Worm (Caenorhabditis elegans) whole organism, L4/young adult: Measurements from ENCODE around the gene dhs-16.
A peak's percentile ranks its signal among the peaks of the same experiment; 100 is the strongest.

Experiments
- W03F9.2 ChIP-seq: fragments of 150-350 bp; optimal IDR thresholded peaks from 2 replicates; lab custom pipeline; 2014; ENCODE audit warnings: missing biosample characterization, missing genetic modification characterization
- dao-5 ChIP-seq: sonication (generic microtip); optimal IDR thresholded peaks from 2 replicates; lab custom pipeline; 2016; ENCODE audit warnings: missing genotype, missing genetic modification characterization, moderate library complexity, missing compliant biosample characterization
- him-1 ChIP-seq: sonication (generic microtip); optimal IDR thresholded peaks from 2 replicates; lab custom pipeline; 2016; ENCODE audit warnings: missing genotype, missing genetic modification reagents, missing genetic modification characterization, missing compliant biosample characterization

dhs-16 gene

DNA sequence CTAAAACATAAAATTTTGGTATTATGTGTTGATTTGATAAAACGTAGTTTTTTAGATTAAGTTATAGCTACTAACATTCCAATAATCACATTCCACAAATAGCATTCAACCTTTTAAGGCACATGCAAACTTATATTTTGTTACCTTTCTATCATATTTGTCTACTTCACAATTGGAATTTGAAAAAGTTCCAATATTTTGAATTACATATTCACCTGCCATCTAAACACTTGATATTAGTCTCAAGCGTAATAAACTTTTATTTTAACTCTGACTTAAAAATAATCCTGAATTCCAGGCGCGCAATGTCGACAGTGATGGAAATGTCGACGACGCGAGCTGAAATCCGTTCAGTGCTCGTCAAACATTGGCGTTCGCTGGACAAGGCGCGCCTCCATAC, 7.8 kb upstream of the dhs-16 start, which contains the start of gene acy-2:
Gene acy-2 (plus strand): TSS at position 301 of the 400 bp plus-strand sequence.
- TF ChIP-seq him-1 (tag; lab: Kevin White, UChicago): no peak
- TF ChIP-seq dao-5 (tag; lab: Kevin White, UChicago): no peak
- no peak for TF ChIP-seq W03F9.2 (tag; lab: Kevin White, UChicago)

DNA sequence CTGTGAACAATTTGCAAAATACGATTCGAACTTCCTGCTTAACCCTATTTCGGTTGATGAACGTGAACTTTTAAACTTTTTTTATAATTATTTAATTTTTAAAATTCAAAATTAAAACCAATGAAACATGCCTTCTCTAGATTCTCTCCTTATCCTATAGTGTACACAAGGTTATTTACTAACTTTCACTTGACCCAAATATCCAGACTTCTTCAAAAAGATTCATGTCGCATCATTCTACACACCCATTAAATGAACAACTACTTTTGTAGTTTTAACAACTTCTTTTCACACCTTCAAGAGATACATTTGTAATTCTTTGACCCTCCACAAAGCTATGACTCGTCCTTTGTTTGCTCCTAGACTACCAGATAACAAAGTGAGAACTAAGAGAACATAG, 823 bp upstream of the dhs-16 start:
- TF ChIP-seq W03F9.2 (tag; lab: Kevin White, UChicago) (no peak), dao-5 (tag; lab: Kevin White, UChicago) (no peak), him-1 (tag; lab: Kevin White, UChicago) (no peak)

DNA sequence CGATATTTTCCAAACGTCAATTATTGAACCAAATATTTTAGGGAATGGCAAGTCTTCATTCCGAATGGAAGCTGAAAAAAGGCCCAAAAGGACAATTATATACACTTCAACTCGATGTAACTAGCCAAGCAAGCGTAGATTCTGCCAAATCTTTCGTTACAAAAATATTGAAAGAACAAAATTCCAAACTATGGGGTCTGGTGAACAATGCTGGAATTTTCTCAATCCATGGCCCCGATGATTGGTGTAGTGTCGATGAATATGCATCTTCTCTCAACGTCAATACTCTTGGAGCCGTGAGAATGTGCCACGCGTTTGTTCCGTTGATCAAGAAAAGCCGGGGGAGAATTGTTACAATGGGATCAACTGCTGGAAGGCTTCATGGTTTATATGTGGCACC, 699 bp downstream of the dhs-16 start:
- TF ChIP-seq him-1 (tag; lab: Kevin White, UChicago) (no peak), dao-5 (tag; lab: Kevin White, UChicago) (no peak), W03F9.2 (tag; lab: Kevin White, UChicago) (no peak)

DNA sequence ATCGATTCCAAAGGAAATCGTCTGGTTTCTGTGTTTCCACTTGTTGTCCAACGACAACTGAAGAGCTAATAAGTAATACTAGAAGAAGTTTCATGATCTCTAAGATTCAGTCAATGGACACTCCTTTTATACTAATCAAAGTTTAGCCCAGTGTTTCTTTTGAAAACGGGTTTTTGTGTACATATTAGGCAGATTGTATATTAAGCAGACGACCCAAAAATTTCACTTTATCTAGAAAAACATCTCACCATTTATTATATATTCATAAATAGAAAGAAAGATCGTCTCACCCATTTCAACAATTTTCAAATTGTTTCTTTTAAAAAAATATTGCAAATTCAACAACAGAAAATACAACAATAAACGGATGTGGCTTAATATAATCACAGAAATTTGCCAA, 3.2 kb downstream of the dhs-16 start, which contains the start of gene C10F3.7:
Gene C10F3.7 (minus strand): TSS at position 101 of the 400 bp plus-strand sequence.
- TF ChIP-seq W03F9.2 (tag; lab: Kevin White, UChicago): no peak
- TF ChIP-seq dao-5 (tag; lab: Kevin White, UChicago): no peak
- no peak for TF ChIP-seq him-1 (tag; lab: Kevin White, UChicago)

DNA sequence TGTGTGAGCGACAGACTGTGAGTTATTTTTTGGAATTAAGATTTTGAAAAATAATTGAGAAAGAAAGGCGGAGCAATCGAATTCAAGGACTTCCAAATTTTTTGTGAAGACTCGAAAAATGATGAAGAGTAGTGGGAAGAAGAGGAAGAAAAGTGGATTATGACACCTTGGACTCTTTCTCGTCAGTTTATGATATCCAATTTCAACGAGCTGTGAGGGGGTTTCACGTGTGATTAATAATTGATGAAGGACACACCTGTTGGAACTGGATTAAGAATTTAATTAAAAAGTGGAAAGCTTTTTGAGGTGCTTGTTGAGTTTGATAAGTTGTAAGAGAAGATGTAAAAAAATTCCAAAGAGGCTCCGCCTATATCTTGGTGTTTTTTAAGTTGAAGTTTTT, 6.8 kb downstream of the dhs-16 start, which contains the start of gene fut-8:
Gene fut-8 (minus strand): TSS at position 101 of the 400 bp plus-strand sequence.
- no peak for TF ChIP-seq W03F9.2 (tag; lab: Kevin White, UChicago)
- TF ChIP-seq him-1 (tag; lab: Kevin White, UChicago): no peak
- TF ChIP-seq dao-5 (tag; lab: Kevin White, UChicago): no peak

DNA sequence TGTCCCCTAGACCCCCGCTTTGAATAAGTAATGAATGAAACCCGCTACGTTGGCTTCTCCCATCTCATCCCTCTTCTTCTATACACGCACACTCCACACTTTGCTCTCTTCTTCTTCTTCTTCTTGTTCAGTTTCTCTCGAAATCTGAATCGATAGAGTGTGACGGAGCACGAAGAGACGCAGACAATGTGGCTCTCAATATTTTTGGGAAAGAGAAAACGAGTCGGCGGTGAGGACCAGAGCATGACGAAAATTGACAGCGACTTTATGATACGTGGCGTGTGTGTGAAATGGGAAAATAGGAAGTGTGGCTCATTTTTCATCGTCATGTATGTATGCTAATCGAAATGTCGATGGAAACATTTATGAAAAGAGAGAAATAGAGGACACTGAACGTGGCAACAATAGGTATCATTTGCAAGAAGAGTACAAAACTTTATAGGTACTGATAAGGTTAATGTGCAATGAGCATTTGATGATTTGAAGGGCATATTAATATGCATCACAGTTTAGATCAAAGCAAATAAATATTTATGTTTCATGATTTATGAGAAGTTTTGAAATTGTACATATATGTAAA, 8.0 kb downstream of the dhs-16 start:
- TF ChIP-seq dao-5 (tag; lab: Kevin White, UChicago) (no peak), him-1 (tag; lab: Kevin White, UChicago) (peak; percentile 48)

DNA sequence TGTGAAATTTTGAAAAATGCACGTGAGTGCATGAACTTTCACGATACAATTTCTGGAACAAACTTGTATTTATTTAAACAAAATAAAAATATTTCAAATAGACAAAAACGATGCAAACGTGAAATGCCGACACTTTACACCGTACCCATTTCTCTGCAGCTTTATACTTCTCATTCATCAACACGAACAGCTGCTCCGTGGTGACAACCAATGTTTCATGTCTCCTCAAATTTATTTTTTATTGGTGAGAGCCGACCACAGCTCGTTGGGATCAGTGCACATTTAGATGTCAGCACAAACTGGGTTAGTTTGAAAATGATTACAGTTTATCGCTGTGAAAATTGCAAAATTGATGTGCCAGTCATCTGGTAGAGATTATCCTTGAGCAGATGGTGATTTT, 12.1 kb downstream of the dhs-16 start:
- TF ChIP-seq dao-5 (tag; lab: Kevin White, UChicago) (no peak), W03F9.2 (tag; lab: Kevin White, UChicago) (no peak), him-1 (tag; lab: Kevin White, UChicago) (no peak)

DNA sequence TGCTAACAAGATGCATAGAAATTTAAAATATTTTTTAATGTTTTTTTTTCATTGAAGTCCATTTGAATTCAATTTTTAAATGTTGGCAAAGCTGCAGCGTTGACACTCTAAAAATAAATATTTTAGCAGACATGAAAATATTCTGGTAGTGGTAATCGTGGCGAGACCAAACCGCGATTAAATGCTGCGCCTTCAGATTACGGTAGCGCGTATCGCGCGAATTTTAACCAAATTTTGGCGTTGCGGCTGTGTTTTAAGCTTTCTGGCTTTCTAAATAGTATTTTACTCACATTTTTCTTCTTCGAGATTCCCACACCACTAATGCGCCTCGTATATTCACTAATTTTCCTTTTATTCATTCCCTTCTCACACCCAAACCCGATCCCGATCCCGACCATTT, 12.6 kb downstream of the dhs-16 start, which contains the start of gene cpg-4:
Gene cpg-4 (plus strand): TSS at position 303 of the 400 bp plus-strand sequence.
- TF ChIP-seq him-1 (tag; lab: Kevin White, UChicago) (no peak), W03F9.2 (tag; lab: Kevin White, UChicago) (no peak), dao-5 (tag; lab: Kevin White, UChicago) (no peak)

DNA sequence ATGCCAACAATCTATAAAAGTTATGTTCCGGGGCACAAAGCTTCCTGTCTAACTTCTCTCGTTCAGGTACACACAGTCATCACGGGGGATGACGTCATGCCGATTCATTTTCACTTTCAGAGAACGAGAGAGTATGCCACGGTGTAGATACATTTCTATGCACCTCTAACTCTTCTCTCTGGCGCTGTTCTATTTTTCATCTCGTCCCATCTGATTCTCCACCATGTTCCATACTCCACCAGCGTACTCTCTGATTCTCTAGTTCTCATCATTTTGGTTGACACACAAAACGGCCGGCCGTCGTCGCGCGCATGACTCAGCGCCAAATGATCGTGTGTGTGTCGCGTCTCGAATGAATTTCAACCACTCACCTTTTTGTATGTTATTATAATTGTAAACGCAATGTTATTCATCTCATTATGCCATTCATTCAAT, 16.8 kb downstream of the dhs-16 start:
- TF ChIP-seq W03F9.2 (tag; lab: Kevin White, UChicago) (peak; percentile 72), him-1 (tag; lab: Kevin White, UChicago) (peak; percentile 51), dao-5 (tag; lab: Kevin White, UChicago) (no peak)

DNA sequence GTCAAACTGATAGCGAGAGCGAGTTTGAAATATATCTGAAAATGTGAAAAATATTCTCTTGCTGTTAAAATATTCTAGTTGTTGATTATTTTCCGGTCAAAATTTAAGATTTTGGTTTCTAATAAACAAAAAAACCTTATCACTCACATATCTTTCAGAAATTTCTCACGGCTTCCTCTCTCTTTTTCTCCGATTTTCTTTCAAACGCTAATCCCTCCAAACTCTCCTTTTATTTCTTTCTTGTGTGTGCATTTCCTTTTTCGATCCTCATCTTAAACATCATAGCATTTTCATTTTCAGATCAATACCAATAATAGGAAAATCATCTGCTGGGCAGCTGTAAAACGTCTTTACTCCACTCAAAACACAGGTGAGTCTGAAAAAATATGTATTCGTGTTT, 19.8 kb downstream of the dhs-16 start, which contains the start of gene fos-1:
Gene fos-1 (plus strand): TSS at position 301 of the 400 bp plus-strand sequence.
- TF ChIP-seq W03F9.2 (tag; lab: Kevin White, UChicago) (no peak), him-1 (tag; lab: Kevin White, UChicago) (no peak), dao-5 (tag; lab: Kevin White, UChicago) (no peak)

DNA sequence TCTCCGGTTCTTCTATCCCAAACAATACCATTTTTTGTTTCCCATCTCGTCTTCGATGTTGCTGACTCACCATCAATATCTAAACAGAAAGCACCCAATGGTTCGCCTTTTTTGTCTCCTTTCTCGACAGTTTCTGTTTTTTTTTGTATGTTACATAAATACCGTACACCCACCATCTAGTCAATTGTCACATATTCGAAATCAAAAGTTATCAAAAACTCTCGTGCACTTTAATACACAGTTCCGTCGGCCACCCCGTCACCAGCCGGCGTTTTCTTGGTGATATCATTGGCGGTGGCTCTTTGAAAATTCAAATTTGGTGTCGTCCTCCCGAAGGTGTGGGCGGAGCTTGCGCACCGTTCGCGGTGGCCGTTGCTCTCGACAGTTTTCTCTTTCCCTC, 24.4 kb downstream of the dhs-16 start:
- TF ChIP-seq dao-5 (tag; lab: Kevin White, UChicago) (no peak), him-1 (tag; lab: Kevin White, UChicago) (no peak)

DNA sequence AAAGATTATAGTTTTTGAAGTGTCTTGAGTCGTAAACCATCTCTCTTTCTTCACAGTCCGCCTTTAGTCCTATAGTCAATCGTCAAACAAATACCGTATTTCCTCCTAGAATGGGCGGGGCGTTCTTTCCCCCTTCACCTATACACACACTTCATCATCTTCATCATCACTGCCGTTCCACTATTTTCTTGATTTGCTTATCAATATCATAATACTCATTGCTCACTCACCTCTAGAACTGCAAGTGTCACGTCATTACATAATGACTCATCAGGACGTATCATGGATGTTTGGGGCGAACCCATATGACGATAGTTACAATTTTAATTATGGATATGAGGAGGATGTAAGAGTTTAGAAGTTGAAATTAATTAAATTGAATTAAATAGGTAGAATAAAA, 27.1 kb downstream of the dhs-16 start:
- TF ChIP-seq him-1 (tag; lab: Kevin White, UChicago) (no peak), dao-5 (tag; lab: Kevin White, UChicago) (no peak), W03F9.2 (tag; lab: Kevin White, UChicago) (no peak)

DNA sequence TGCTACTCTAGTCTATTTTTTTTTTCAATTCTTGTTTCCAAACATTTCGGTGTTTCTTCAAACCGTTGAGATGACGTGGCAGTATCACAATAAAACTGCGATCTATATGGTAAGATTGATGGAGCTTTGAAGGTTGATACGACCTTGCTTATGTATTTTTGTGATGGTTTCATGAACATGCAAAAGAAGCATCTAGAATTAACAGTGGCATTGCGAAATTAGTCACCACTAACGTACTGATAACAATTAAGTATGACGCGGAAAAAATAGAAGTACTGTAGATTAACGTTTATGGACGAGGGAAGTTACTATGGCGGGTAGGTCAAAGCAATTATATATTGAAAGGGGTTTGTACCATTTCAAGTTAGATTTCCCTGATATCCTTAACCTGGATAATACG, 28.9 kb downstream of the dhs-16 start:
- no peak for TF ChIP-seq him-1 (tag; lab: Kevin White, UChicago)
- no peak for TF ChIP-seq dao-5 (tag; lab: Kevin White, UChicago)
- TF ChIP-seq W03F9.2 (tag; lab: Kevin White, UChicago): no peak

DNA sequence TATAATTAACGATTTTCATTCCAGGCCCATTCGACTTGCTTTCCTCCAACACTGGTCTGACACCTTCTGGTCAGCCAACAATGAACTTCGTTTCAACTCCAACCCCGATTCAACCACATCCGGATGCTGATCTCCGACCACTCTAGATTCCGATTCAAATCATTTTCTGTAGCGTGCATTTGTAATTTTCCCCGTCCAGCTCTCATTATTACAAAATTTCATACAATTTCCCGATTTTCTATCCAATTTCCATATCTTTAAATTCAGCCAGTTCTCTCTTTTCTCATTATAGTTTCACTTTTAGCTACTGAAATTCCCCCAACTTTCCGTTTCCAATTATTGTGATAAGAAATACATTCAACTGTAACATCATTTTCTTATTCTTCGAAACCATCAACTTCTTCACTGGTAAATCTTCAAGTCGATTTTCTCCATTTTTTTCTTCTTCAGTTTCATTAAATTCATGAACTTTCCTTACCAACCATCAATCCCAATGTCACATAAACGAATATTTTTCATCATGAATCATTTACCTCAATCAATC, 32.1 kb downstream of the dhs-16 start:
- no peak for TF ChIP-seq W03F9.2 (tag; lab: Kevin White, UChicago)
